Fruit fly (Drosophila melanogaster): ENCODE measurements around the gene ush.

Gene ush

DNA sequence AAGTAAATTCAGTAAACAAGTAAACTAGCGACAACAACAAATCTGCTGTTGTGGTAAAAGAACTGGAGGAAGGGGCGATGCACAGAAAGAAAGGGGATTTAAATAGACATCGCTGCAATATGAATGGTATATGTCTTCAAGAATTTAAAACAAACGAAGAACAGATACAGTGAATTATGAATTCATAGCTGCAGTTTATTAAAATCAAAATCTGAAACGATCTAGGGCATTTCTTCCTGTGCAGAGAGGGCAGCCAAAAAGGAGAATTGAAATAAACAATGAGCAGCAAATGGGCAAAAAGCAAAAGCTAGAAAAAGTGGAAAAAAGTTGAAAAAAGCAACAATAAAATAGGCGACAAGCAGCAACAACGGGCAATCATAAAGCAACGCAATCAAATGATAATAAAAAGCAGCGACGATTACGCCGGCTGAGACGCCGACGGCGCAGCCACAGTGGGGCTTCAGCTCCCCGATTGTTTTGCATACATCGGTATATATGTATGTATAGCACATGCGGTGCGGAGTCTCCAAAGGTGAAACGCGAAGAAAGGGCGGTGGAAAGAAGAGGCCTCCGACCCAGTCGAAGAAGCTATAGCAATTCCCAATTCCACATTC lies 7.2 kb upstream of the ush start (continued):
- TF ChIP-seq CG14965 (GFP tag; optimal IDR thresholded peaks at IDR 0.05; ENCODE audit: borderline replicate concordance) (no peak), CG9215 (GFP tag; IDR thresholded peaks at IDR 0.05) (peak; percentile 34; the same call in 1 of the 2 replicates), Lim3 (GFP tag; IDR thresholded peaks at IDR 0.05) (peak; percentile 49; the same call in 1 of the 2 replicates), Hr3 (GFP tag; optimal IDR thresholded peaks at IDR 0.05) (peak; percentile 51), Dp (GFP tag; optimal IDR thresholded peaks at IDR 0.05) (no peak), lab (GFP tag; optimal IDR thresholded peaks at IDR 0.05) (peak; percentile 87), NK7.1 (GFP tag; optimal IDR thresholded peaks at IDR 0.05) (peak; percentile 49), Eip74EF (GFP tag; optimal IDR thresholded peaks at IDR 0.05) (peak in 1 of 2 experiments; percentile 65), CG10321 (GFP tag; IDR thresholded peaks at IDR 0.05) (peak; percentile 53; the same call in 1 of the 2 replicates), Meics (GFP tag; optimal IDR thresholded peaks at IDR 0.05) (peak; percentile 72), peb (GFP tag; IDR thresholded peaks at IDR 0.05) (0 out of 2 replicates have a peak, but pooled peaks have one; percentile 28), lmd (GFP tag; IDR thresholded peaks at IDR 0.05) (peak; percentile 77), bab2 (GFP tag; optimal IDR thresholded peaks at IDR 0.05) (peak; percentile 69), CG10366 (GFP tag; IDR thresholded peaks at IDR 0.05) (peak; percentile 66), tx (GFP tag; optimal IDR thresholded peaks at IDR 0.05) (peak; percentile 23), dpn (GFP tag; optimal IDR thresholded peaks at IDR 0.05) (peak; percentile 69 to 78), CG2120 (GFP tag; optimal IDR thresholded peaks at IDR 0.05) (peak; percentile 84), aop (GFP tag; IDR thresholded peaks at IDR 0.05) (peak; percentile 37; the same call in 1 of the 2 replicates), kni (GFP tag; optimal IDR thresholded peaks at IDR 0.05) (peak; percentile 63), sug (tag; optimal IDR thresholded peaks at IDR 0.05) (peak; percentile 50), CG6765 (GFP tag; optimal IDR thresholded peaks at IDR 0.05) (peak; percentile 53), Opbp (GFP tag; IDR thresholded peaks at IDR 0.05; ENCODE audit: partially characterized antibody) (no peak), Ada2b (GFP tag; IDR thresholded peaks at IDR 0.05) (peak; percentile 52; the same call in 1 of the 2 replicates), NC2α (GFP tag; optimal IDR thresholded peaks at IDR 0.05) (peak; percentile 43), CG14667 (GFP tag; IDR thresholded peaks at IDR 0.05) (no peak; the same call in 1 of the 2 replicates), br (optimal IDR thresholded peaks at IDR 0.05) (no peak), dan (GFP tag; IDR thresholded peaks at IDR 0.05) (no peak), run (tag; optimal IDR thresholded peaks at IDR 0.05) (peak; percentile 54), klu (GFP tag; IDR thresholded peaks at IDR 0.05) (0 out of 2 replicates have a peak, but pooled peaks have one; percentile 39), ems (GFP tag; optimal IDR thresholded peaks at IDR 0.05) (peak; percentile 67), fd3F (GFP tag; optimal IDR thresholded peaks at IDR 0.05) (peak; percentile 6), gfzf (GFP tag; optimal IDR thresholded peaks at IDR 0.05) (no peak), crp (GFP tag; optimal IDR thresholded peaks at IDR 0.05) (peak in 1 of 2 experiments; percentile 3), en (GFP tag; optimal IDR thresholded peaks at IDR 0.05) (peak; percentile 32), CG6254 (GFP tag; optimal IDR thresholded peaks at IDR 0.05) (peak; percentile 85), CG2202 (tag; optimal IDR thresholded peaks at IDR 0.05) (no peak), Hr78 (GFP tag; optimal IDR thresholded peaks at IDR 0.05) (peak in 1 of 2 experiments; percentile 64), CG10543 (GFP tag; optimal IDR thresholded peaks at IDR 0.05) (peak; percentile 30)

DNA sequence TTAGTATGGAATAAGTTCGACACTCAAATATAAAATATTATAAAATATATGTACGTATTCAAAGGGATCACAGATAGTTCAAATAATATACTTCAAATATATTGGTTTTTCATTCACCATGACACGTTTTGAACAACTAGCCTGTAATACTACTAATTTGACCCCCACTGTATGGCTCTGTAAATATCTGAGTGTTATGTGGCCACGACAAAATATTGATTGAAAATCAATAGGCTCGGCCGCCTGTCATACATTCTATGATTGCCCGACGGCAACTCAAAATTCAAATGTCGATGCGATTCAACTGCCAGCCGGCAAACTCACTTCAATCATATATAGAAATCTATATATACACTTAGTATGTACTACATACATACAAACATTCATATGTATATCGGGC lies 6.1 kb upstream of the ush start:
- TF ChIP-seq Blimp-1 (GFP tag; optimal IDR thresholded peaks at IDR 0.05) (peak; percentile 22), TFAM (GFP tag; optimal IDR thresholded peaks at IDR 0.05) (no peak), CG18599 (GFP tag; optimal IDR thresholded peaks at IDR 0.05) (peak; percentile 40), danr (GFP tag; IDR thresholded peaks at IDR 0.05) (no peak), CG6854 (GFP tag; optimal IDR thresholded peaks at IDR 0.05) (no peak), CG16815 (GFP tag; optimal IDR thresholded peaks at IDR 0.05) (peak; percentile 10), Dip3 (GFP tag; optimal IDR thresholded peaks at IDR 0.05) (no peak), CG34224 (GFP tag; IDR thresholded peaks at IDR 0.05; ENCODE audit: partially characterized antibody) (no peak), Atf3 (GFP tag; optimal IDR thresholded peaks at IDR 0.05) (no peak), ase (GFP tag; IDR thresholded peaks at IDR 0.05) (no peak), Bdp1 (GFP tag; optimal IDR thresholded peaks at IDR 0.05) (no peak), Antp (GFP tag; optimal IDR thresholded peaks at IDR 0.05) (no peak), Lim3 (GFP tag; IDR thresholded peaks at IDR 0.05) (no peak), fu2 (GFP tag; optimal IDR thresholded peaks at IDR 0.05) (no peak)

Measured in whole organism, embryonic.